Worm (Caenorhabditis elegans): Measurements from ENCODE around the gene C03A3.2.

DNA sequence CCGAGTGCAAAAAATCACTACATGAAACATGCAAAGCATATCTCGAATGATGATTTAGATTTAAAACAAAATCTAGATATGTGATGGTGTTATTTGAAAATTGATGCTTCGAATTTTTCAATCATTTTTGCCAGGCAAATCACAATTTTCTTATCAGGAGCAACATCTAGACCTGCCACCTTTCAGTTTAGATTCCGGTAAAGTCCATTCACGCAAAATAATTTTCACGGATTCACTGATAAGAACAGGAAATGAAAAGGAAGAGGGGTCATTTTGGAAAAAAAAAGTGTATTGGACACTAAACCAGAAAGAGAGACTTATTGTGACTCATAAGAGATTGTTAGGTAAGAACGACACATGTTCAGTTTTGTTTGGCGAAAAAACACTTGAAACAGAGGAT is 10.7 kb upstream of the C03A3.2 start:
- no peak for TF ChIP-seq tab-1 (GFP tag; IDR thresholded peaks at IDR 0.05)
- no peak for TF ChIP-seq ztf-29 (GFP tag; IDR thresholded peaks at IDR 0.05)
- no peak for TF ChIP-seq klf-2 (GFP tag; conservative IDR thresholded peaks at IDR 0.05)
- no peak for TF ChIP-seq ztf-23 (GFP tag; IDR thresholded peaks at IDR 0.05)
- TF ChIP-seq cog-1 (tag; optimal IDR thresholded peaks at IDR 0.05): no peak
- TF ChIP-seq T22C8.4 (GFP tag; IDR thresholded peaks at IDR 0.05): no peak

Data from whole organism, midembryonic.